Worm (Caenorhabditis elegans) whole organism, early embryonic: ENCODE measurements around the gene F14H12.17.

Experiments
- aly-1 ChIP-seq: sonication (generic microtip); optimal IDR thresholded peaks from 2 replicates; lab custom pipeline; 2016; ENCODE audit warnings: missing genetic modification characterization, missing compliant biosample characterization
- ama-1 ChIP-seq: fragments of 150-350 bp; optimal IDR thresholded peaks from 2 replicates; lab custom pipeline; 2014
- ceh-13 ChIP-seq: fragments of 200-800 bp; sonication (Bioruptor generic); optimal IDR thresholded peaks from 2 replicates; lab custom pipeline; 2018; ENCODE audit warnings: mild to moderate bottlenecking, missing genetic modification characterization, missing compliant biosample characterization
- flt-1 ChIP-seq: fragments of 200-800 bp; sonication (Bioruptor generic); IDR thresholded peaks from 2 replicates; pipeline ENCODE4 v1.3.6; 2022; ENCODE audit warnings: missing genetic modification characterization, missing compliant biosample characterization
- hmbx-1 ChIP-seq: sonication (generic microtip); optimal IDR thresholded peaks from 2 replicates; lab custom pipeline; 2016; ENCODE audit warnings: mild to moderate bottlenecking, missing genetic modification characterization, missing compliant biosample characterization
- hmg-4 ChIP-seq: fragments of 200-800 bp; sonication (Bioruptor generic); optimal IDR thresholded peaks from 2 replicates; lab custom pipeline; 2018; ENCODE audit warnings: mild to moderate bottlenecking, missing genetic modification characterization, missing compliant biosample characterization
- hnd-1 ChIP-seq: sonication (generic microtip); optimal IDR thresholded peaks from 2 replicates; lab custom pipeline; 2016; ENCODE audit warnings: missing genetic modification characterization, missing compliant biosample characterization
- pes-1 ChIP-seq: fragments of 200-800 bp; sonication (Bioruptor generic); IDR thresholded peaks from 2 replicates; pipeline ENCODE4 v1.3.6; 2022; ENCODE audit warnings: missing genetic modification reagents, missing genetic modification characterization, missing compliant biosample characterization
- tbx-11 ChIP-seq: fragments of 200-800 bp; sonication (Bioruptor generic); IDR thresholded peaks from 2 replicates; pipeline ENCODE4 v1.3.6; 2022; ENCODE audit warnings: missing genetic modification characterization, missing compliant biosample characterization
- tbx-37 ChIP-seq: fragments of 200-800 bp; sonication (Bioruptor generic); conservative IDR thresholded peaks from 2 replicates; pipeline ENCODE4 v1.3.6; 2022; ENCODE audit warnings: missing genetic modification reagents, missing genetic modification characterization, missing compliant biosample characterization
- tra-4 ChIP-seq: sonication (generic microtip); optimal IDR thresholded peaks from 2 replicates; lab custom pipeline; 2017; ENCODE audit warnings: missing genetic modification characterization, missing compliant biosample characterization

DNA sequence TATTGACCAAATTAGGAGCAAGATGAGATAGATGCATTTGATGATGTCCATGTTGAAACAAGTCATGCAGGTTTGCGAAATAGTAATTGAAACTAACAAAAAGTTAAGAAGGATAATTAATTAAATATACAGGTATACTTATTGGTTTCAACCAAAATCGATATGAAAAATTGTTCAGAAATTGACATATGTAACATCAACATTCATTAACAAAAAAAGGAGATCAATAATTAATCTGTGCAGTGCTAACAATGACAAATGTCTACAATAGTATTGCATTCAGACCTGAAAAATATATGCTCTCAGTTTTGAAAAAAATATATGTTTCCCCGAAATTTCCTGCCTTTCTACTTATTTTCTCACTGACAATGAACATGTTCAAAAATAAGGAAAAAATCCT is 5.7 kb upstream of the F14H12.17 start, which contains the start of gene R160.4:
- TF ChIP-seq hmbx-1 (no peak), flt-1 (GFP tag; lab: Robert Waterston, UW) (no peak), ceh-13 (GFP tag; lab: Kevin White, UChicago) (no peak), ama-1 (lab: Kevin White, UChicago) (no peak), tra-4 (no peak), hmg-4 (GFP tag; lab: Kevin White, UChicago) (no peak), tbx-37 (GFP tag; lab: Robert Waterston, UW) (no peak), pes-1 (GFP tag; lab: Robert Waterston, UW) (no peak), aly-1 (tag; lab: Kevin White, UChicago) (no peak), tbx-11 (GFP tag; lab: Robert Waterston, UW) (no peak), hnd-1 (tag; lab: Kevin White, UChicago) (no peak)
